Worm (Caenorhabditis elegans) whole organism, late embryonic: ENCODE measurements around the gene cisd-1.

Source experiments
- ceh-9 ChIP-seq: sonication (generic microtip); optimal IDR thresholded peaks from 2 replicates; lab custom pipeline; 2016; ENCODE audit warnings: mild to moderate bottlenecking, missing genetic modification characterization, inconsistent platforms, missing compliant biosample characterization
- fkh-10 ChIP-seq: fragments of 150-350 bp; optimal IDR thresholded peaks from 2 replicates; lab custom pipeline; 2014; ENCODE audit warnings: missing biosample characterization, missing genetic modification reagents, missing genetic modification characterization
- fkh-6 ChIP-seq: sonication (generic microtip); optimal IDR thresholded peaks from 2 replicates; lab custom pipeline; 2016; ENCODE audit warnings: missing genetic modification characterization, missing compliant biosample characterization
- lim-6 ChIP-seq: sonication (generic microtip); optimal IDR thresholded peaks from 2 replicates; lab custom pipeline; 2016; ENCODE audit warnings: missing genetic modification characterization, missing compliant biosample characterization
- lin-11 ChIP-seq: fragments of 200-800 bp; sonication (Bioruptor generic); optimal IDR thresholded peaks from 2 replicates; lab custom pipeline; 2018; ENCODE audit warnings: mild to moderate bottlenecking, missing genetic modification characterization, missing compliant biosample characterization
- nfya-1 ChIP-seq: sonication (generic microtip); optimal IDR thresholded peaks from 2 replicates; lab custom pipeline; 2017; ENCODE audit warnings: missing genetic modification characterization, mild to moderate bottlenecking, missing compliant biosample characterization, antibody characterized with exemption, moderate library complexity
- nhr-11 ChIP-seq: fragments of 150-350 bp; optimal IDR thresholded peaks from 2 replicates; lab custom pipeline; 2014; ENCODE audit warnings: missing biosample characterization, missing genetic modification characterization
- nhr-232 ChIP-seq: sonication (generic microtip); optimal IDR thresholded peaks from 2 replicates; lab custom pipeline; 2016; ENCODE audit warnings: missing genetic modification characterization, missing compliant biosample characterization
- pha-2 ChIP-seq: sonication (generic microtip); optimal IDR thresholded peaks from 2 replicates; lab custom pipeline; 2017; ENCODE audit warnings: mild to moderate bottlenecking, missing genetic modification characterization, missing compliant biosample characterization
- rnt-1 ChIP-seq: sonication (generic microtip); optimal IDR thresholded peaks from 2 replicates; lab custom pipeline; 2016; ENCODE audit warnings: missing genetic modification characterization, missing compliant biosample characterization

ce11 chrII:11486698-11487234, 17.3 kb upstream of the cisd-1 start, which contains the start of gene ttr-18:
- no peak for TF ChIP-seq nhr-11
- no peak for TF ChIP-seq fkh-6
- TF ChIP-seq fkh-10 (GFP tag; lab: Kevin White, UChicago): no peak
- no peak for TF ChIP-seq pha-2 (tag; lab: Kevin White, UChicago)
- TF ChIP-seq lin-11: no peak
- no peak for TF ChIP-seq nhr-232 (tag; lab: Kevin White, UChicago)
- TF ChIP-seq ceh-9: no peak
- no peak for TF ChIP-seq rnt-1 (tag; lab: Kevin White, UChicago)
- no peak for TF ChIP-seq lim-6
- TF ChIP-seq nfya-1 (tag; lab: Kevin White, UChicago): no peak
